Worm (Caenorhabditis elegans) whole organism, late embryonic: ENCODE measurements around the gene ugt-15.

Source experiments
- Y22D7AL.16 ChIP-seq: sonication (generic microtip); optimal IDR thresholded peaks from 2 replicates; lab custom pipeline; 2016; ENCODE audit warnings: missing genetic modification characterization, missing compliant biosample characterization
- ama-1 ChIP-seq: fragments of 150-350 bp; optimal IDR thresholded peaks from 2 replicates; lab custom pipeline; 2014
- ceh-24 ChIP-seq: sonication (generic microtip); optimal IDR thresholded peaks from 2 replicates; lab custom pipeline; 2016; ENCODE audit warnings: mild to moderate bottlenecking, missing genetic modification characterization, missing compliant biosample characterization
- pha-4 ChIP-seq: fragments of 150-350 bp; optimal IDR thresholded peaks from 2 replicates; lab custom pipeline; 2018; ENCODE audit warnings: missing biosample characterization, missing genetic modification reagents, missing genetic modification characterization
- pros-1 ChIP-seq: fragments of 150-350 bp; optimal IDR thresholded peaks from 2 replicates; lab custom pipeline; 2014; ENCODE audit warnings: missing biosample characterization, missing genetic modification reagents, missing genetic modification characterization
- sdc-2 ChIP-seq: sonication (generic microtip); optimal IDR thresholded peaks from 2 replicates; lab custom pipeline; 2016; ENCODE audit warnings: missing genotype, missing genetic modification characterization, missing compliant biosample characterization
- unc-3 ChIP-seq, 2 experiments: fragments of 200-800 bp in 1 of 2; sonication (Bioruptor generic) in 1 of 2; sonication (generic microtip) in 1 of 2; conservative IDR thresholded peaks in 1 of 2; optimal IDR thresholded peaks in 1 of 2; 2 replicates each; pipeline versions ENCODE4 v1.3.6 to Lab custom; 2016 to 2022; ENCODE audit warnings: missing compliant biosample characterization in 2 of 2, missing genetic modification characterization in 2 of 2, missing genetic modification reagents in 1 of 2

DNA sequence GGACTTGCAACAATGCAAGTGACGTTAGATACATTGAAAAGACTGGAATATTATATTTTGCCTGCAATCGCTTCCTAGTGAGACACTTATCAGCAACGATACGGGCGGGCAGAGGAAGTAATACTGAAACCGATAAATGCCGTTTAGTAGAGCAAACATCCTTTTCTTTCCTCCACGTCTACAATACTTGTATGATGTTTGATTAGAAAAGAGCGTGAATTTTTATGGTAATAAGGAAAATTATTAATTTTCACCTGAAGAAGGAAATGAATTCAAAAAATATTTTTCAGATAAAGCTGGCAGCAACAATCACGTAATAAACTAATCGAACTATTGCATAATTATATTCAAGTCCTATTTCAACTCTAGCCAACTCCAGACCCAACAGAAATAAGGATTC is 27.4 kb downstream of the ugt-15 start, which contains the start of gene C44H9.7:
- TF ChIP-seq ceh-24 (tag; lab: Kevin White, UChicago) (no peak), pros-1 (tag; lab: Kevin White, UChicago) (no peak), unc-3 (GFP tag; conservative IDR thresholded peaks at IDR 0.05; lab: Robert Waterston, UW) (no peak), unc-3 (tag; optimal IDR thresholded peaks at IDR 0.05; lab: Kevin White, UChicago) (no peak), sdc-2 (tag; lab: Kevin White, UChicago) (no peak), ama-1 (lab: Kevin White, UChicago) (no peak), pha-4 (tag; lab: Kevin White, UChicago) (no peak), Y22D7AL.16 (tag; lab: Kevin White, UChicago) (no peak)
